Worm (Caenorhabditis elegans) whole organism, early embryonic: Measurements from ENCODE around the gene tbc-14.

Source experiments
- F13C5.2 ChIP-seq: sonication (generic microtip); optimal IDR thresholded peaks from 2 replicates; lab custom pipeline; 2017; ENCODE audit warnings: mild to moderate bottlenecking, missing genetic modification characterization, inconsistent platforms, missing compliant biosample characterization
- ama-1 ChIP-seq: fragments of 150-350 bp; optimal IDR thresholded peaks from 2 replicates; lab custom pipeline; 2014
- ceh-13 ChIP-seq: fragments of 200-800 bp; sonication (Bioruptor generic); optimal IDR thresholded peaks from 2 replicates; lab custom pipeline; 2018; ENCODE audit warnings: mild to moderate bottlenecking, missing genetic modification characterization, missing compliant biosample characterization
- ets-7 ChIP-seq: sonication (generic microtip); optimal IDR thresholded peaks from 2 replicates; lab custom pipeline; 2016; ENCODE audit warnings: missing genotype, missing genetic modification characterization, missing compliant biosample characterization
- hmbx-1 ChIP-seq: sonication (generic microtip); optimal IDR thresholded peaks from 2 replicates; lab custom pipeline; 2016; ENCODE audit warnings: mild to moderate bottlenecking, missing genetic modification characterization, missing compliant biosample characterization
- pes-1 ChIP-seq: fragments of 200-800 bp; sonication (Bioruptor generic); IDR thresholded peaks from 2 replicates; pipeline ENCODE4 v1.3.6; 2022; ENCODE audit warnings: missing genetic modification reagents, missing genetic modification characterization, missing compliant biosample characterization
- tra-4 ChIP-seq: sonication (generic microtip); optimal IDR thresholded peaks from 2 replicates; lab custom pipeline; 2017; ENCODE audit warnings: missing genetic modification characterization, missing compliant biosample characterization

- TF ChIP-seq hmbx-1 (no peak), tra-4 (tag; lab: Kevin White, UChicago) (no peak), ama-1 (lab: Kevin White, UChicago) (no peak), F13C5.2 (tag; lab: Kevin White, UChicago) (no peak), ets-7 (tag; lab: Kevin White, UChicago) (no peak), ceh-13 (GFP tag; lab: Kevin White, UChicago) (no peak), pes-1 (GFP tag; lab: Robert Waterston, UW) (no peak)
Measured at ce11 chrII:13424242-13424641, 23.2 kb downstream of the tbc-14 start, which contains the start of gene Y48E1C.2.
